Worm (Caenorhabditis elegans) whole organism, L1 larva: ENCODE data around the gene sto-1.
A peak's percentile ranks its signal among the peaks of the same experiment; 100 is the strongest.

Experiments
- C34B4.2 ChIP-seq: sonication (generic microtip); optimal IDR thresholded peaks from 2 replicates; lab custom pipeline; 2017; ENCODE audit warnings: mild to moderate bottlenecking, missing genetic modification characterization, missing compliant biosample characterization
- F16B12.6 ChIP-seq: fragments of 150-350 bp; optimal IDR thresholded peaks from 2 replicates; lab custom pipeline; 2014; ENCODE audit warnings: missing biosample characterization, missing genetic modification characterization
- aha-1 ChIP-seq: fragments of 150-350 bp; optimal IDR thresholded peaks from 2 replicates; lab custom pipeline; 2014; ENCODE audit warnings: missing biosample characterization, missing genetic modification characterization
- aly-2 ChIP-seq: fragments of 150-350 bp; optimal IDR thresholded peaks from 2 replicates; lab custom pipeline; 2014; ENCODE audit warnings: missing biosample characterization, missing genetic modification characterization
- ama-1 ChIP-seq: fragments of 150-350 bp; optimal IDR thresholded peaks from 2 replicates; lab custom pipeline; 2014
- blmp-1 ChIP-seq: fragments of 150-350 bp; optimal IDR thresholded peaks from 2 replicates; lab custom pipeline; 2014; ENCODE audit warnings: missing biosample characterization, missing genetic modification characterization
- ceh-82 ChIP-seq, 3 experiments: fragments of 150-350 bp in 1 of 3; sonication (generic microtip) in 2 of 3; optimal IDR thresholded peaks; 2 replicates each; lab custom pipeline; 2014 to 2017; ENCODE audit warnings: missing biosample characterization in 3 of 3, missing genetic modification characterization in 3 of 3
- ceh-90 ChIP-seq: sonication (generic microtip); optimal IDR thresholded peaks from 2 replicates; lab custom pipeline; 2016; ENCODE audit warnings: missing genetic modification characterization, missing compliant biosample characterization
- ces-1 ChIP-seq: fragments of 150-350 bp; optimal IDR thresholded peaks from 2 replicates; lab custom pipeline; 2014; ENCODE audit warnings: missing biosample characterization, missing genetic modification reagents, missing genetic modification characterization
- dpl-1 ChIP-seq, 3 experiments: fragments of 150-350 bp in 2 of 3; sonication (generic microtip) in 1 of 3; optimal IDR thresholded peaks; 2 replicates each; lab custom pipeline; 2014 to 2017; ENCODE audit warnings: missing biosample characterization in 3 of 3, missing genetic modification characterization in 3 of 3, missing genetic modification reagents in 3 of 3
- efl-1 ChIP-seq, 4 experiments: fragments of 150-350 bp; optimal IDR thresholded peaks in 3 of 4; peaks in 1 of 4; 1 replicate in 1 of 4; 2 replicates in 3 of 4; lab custom pipeline; 2014; ENCODE audit warnings: missing biosample characterization in 2 of 4, missing genetic modification characterization in 2 of 4, missing genetic modification reagents in 2 of 4
- efl-3 ChIP-seq: fragments of 200-800 bp; sonication (Bioruptor generic); optimal IDR thresholded peaks from 2 replicates; lab custom pipeline; 2018; ENCODE audit warnings: mild to moderate bottlenecking, missing genetic modification characterization, missing compliant biosample characterization
- egl-13 ChIP-seq: sonication (generic microtip); optimal IDR thresholded peaks from 2 replicates; lab custom pipeline; 2016; ENCODE audit warnings: missing genotype, missing genetic modification reagents, missing genetic modification characterization, missing compliant biosample characterization
- elt-3 ChIP-seq, 6 experiments: fragments of 150-350 bp in 1 of 6; sonication (generic microtip); optimal IDR thresholded peaks; 2 replicates each; lab custom pipeline; 2017 to 2018; ENCODE audit warnings: missing biosample characterization in 6 of 6, missing genetic modification characterization in 6 of 6, inconsistent platforms in 1 of 6
- fkh-10 ChIP-seq: sonication (generic microtip); optimal IDR thresholded peaks from 2 replicates; lab custom pipeline; 2017; ENCODE audit warnings: missing biosample characterization, missing genetic modification reagents, missing genetic modification characterization
- fkh-8 ChIP-seq: sonication (generic microtip); optimal IDR thresholded peaks from 2 replicates; lab custom pipeline; 2016; ENCODE audit warnings: mild to moderate bottlenecking, missing genetic modification characterization, missing compliant biosample characterization
- fos-1 ChIP-seq: fragments of 150-350 bp; optimal IDR thresholded peaks from 2 replicates; lab custom pipeline; 2014; ENCODE audit warnings: missing biosample characterization, missing genetic modification characterization
- grh-1 ChIP-seq: fragments of 200-800 bp; sonication (Bioruptor generic); IDR thresholded peaks from 2 replicates; pipeline ENCODE4 v1.3.6; 2022; ENCODE audit warnings: missing genetic modification reagents, missing genetic modification characterization, missing compliant biosample characterization
- hlh-17 ChIP-seq: fragments of 200-800 bp; sonication (Bioruptor generic); optimal IDR thresholded peaks from 2 replicates; lab custom pipeline; 2018; ENCODE audit warnings: missing genetic modification characterization, mild to moderate bottlenecking, missing compliant biosample characterization, moderate library complexity, borderline replicate concordance
- hpl-2 ChIP-seq: fragments of 150-350 bp; optimal IDR thresholded peaks from 2 replicates; lab custom pipeline; 2014; ENCODE audit warnings: missing biosample characterization, missing genetic modification reagents, missing genetic modification characterization
- lin-14 ChIP-seq: fragments of 200-800 bp; sonication (Bioruptor generic); optimal IDR thresholded peaks from 2 replicates; lab custom pipeline; 2018; ENCODE audit warnings: mild to moderate bottlenecking, missing genetic modification characterization, moderate library complexity, missing compliant biosample characterization
- lin-35 ChIP-seq, 2 experiments: fragments of 150-350 bp; optimal IDR thresholded peaks; 2 replicates each; lab custom pipeline; 2014; ENCODE audit warnings: missing biosample characterization in 2 of 2, missing genetic modification characterization in 2 of 2, missing genetic modification reagents in 2 of 2
- lin-39 ChIP-seq: fragments of 150-350 bp; optimal IDR thresholded peaks from 2 replicates; lab custom pipeline; 2014; ENCODE audit warnings: missing biosample characterization, missing genetic modification reagents, missing genetic modification characterization
- lsy-2 ChIP-seq, 2 experiments: fragments of 150-350 bp; optimal IDR thresholded peaks; 2 replicates each; lab custom pipeline; 2014; ENCODE audit warnings: missing biosample characterization in 2 of 2, missing genetic modification characterization in 2 of 2
- mdl-1 ChIP-seq, 2 experiments: fragments of 150-350 bp; optimal IDR thresholded peaks; 2 replicates each; lab custom pipeline; 2014 to 2017; ENCODE audit warnings: missing biosample characterization in 2 of 2, missing genetic modification characterization in 2 of 2, inconsistent platforms in 1 of 2
- mef-2 ChIP-seq: fragments of 150-350 bp; optimal IDR thresholded peaks from 2 replicates; lab custom pipeline; 2014; ENCODE audit warnings: missing biosample characterization, missing genetic modification characterization
- nhr-11 ChIP-seq: fragments of 150-350 bp; optimal IDR thresholded peaks from 2 replicates; lab custom pipeline; 2014; ENCODE audit warnings: missing biosample characterization, missing genetic modification characterization
- nhr-47 ChIP-seq: sonication (generic microtip); optimal IDR thresholded peaks from 2 replicates; lab custom pipeline; 2016; ENCODE audit warnings: mild to moderate bottlenecking, missing genetic modification characterization, moderate library complexity, missing compliant biosample characterization
- nhr-85 ChIP-seq: sonication (generic microtip); peaks from one replicate; lab custom pipeline; 2016; ENCODE audit warnings: missing genetic modification characterization, inconsistent platforms, missing compliant biosample characterization
- rnt-1 ChIP-seq: sonication (generic microtip); optimal IDR thresholded peaks from 2 replicates; lab custom pipeline; 2016; ENCODE audit warnings: mild to moderate bottlenecking, missing genetic modification characterization, moderate library complexity, missing compliant biosample characterization
- snu-23 ChIP-seq: sonication (generic microtip); optimal IDR thresholded peaks from 2 replicates; lab custom pipeline; 2016; ENCODE audit warnings: missing genetic modification characterization, missing compliant biosample characterization
- tlp-1 ChIP-seq: fragments of 150-350 bp; optimal IDR thresholded peaks from 2 replicates; lab custom pipeline; 2014; ENCODE audit warnings: missing biosample characterization, missing genetic modification characterization
- unc-130 ChIP-seq: fragments of 150-350 bp; optimal IDR thresholded peaks from 2 replicates; lab custom pipeline; 2017; ENCODE audit warnings: missing biosample characterization, missing genetic modification characterization, inconsistent platforms
- zip-4 ChIP-seq: fragments of 200-800 bp; sonication (Bioruptor generic); optimal IDR thresholded peaks from 2 replicates; lab custom pipeline; 2018; ENCODE audit warnings: mild to moderate bottlenecking, missing genetic modification characterization, moderate library complexity, missing compliant biosample characterization

Gene sto-1

DNA sequence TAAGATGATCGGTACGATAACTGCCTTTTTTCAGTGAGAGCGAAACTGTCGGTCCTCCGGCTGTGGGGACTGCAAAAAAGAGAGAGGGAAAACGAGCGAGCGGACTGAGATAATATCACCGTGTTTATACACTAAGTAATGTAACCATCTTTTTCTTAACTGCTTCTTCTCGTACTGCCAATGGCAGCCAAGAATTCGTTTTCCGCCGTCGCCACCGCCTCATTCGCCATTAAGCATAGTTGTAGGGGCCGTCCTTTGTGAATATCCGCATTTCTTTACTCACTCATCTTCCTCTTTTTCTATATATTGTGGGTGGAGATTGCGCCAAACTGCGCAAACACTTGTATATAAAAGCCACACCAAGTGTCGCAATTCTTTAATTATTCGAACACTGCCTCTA, 16.1 kb upstream of the sto-1 start, which contains the start of gene col-174:
Gene col-174 (plus strand): TSS at position 301 of the 400 bp plus-strand sequence.
- TF ChIP-seq ces-1 (GFP tag; lab: Kevin White, UChicago) (no peak), blmp-1 (tag; lab: Kevin White, UChicago) (peak; percentile 67), nhr-47 (tag; lab: Kevin White, UChicago) (no peak), fkh-10 (GFP tag; lab: Kevin White, UChicago) (no peak), fkh-8 (no peak), efl-3 (no peak), lin-14 (GFP tag; lab: Kevin White, UChicago) (peak; percentile 4), nhr-85 (tag; lab: Kevin White, UChicago) (peak; percentile 5), ceh-90 (tag; lab: Kevin White, UChicago) (no peak), egl-13 (no peak)

DNA sequence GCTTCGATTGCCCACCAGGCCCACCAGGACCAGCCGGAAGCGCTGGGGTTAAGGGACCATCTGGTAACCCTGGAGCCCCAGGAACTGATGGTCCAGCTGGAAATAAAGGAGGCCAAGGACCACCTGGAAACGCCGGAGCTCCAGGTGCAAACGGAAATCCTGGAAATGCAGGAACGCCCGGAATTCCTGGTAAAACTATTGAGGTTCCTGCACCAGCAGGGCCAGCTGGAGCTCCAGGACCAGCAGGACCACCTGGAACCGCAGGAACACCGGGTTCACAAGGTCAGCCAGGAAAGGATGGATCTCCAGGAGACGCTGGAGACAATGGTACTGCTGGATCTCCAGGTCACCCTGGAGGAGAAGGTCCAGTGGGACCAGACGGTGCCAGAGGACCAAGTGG, 14.9 kb upstream of the sto-1 start:
- no peak for TF ChIP-seq hpl-2
- TF ChIP-seq ceh-82 (tag; optimal IDR thresholded peaks at IDR 0.05; lab: Kevin White, UChicago): no peak
- TF ChIP-seq lin-35 (GFP tag; optimal IDR thresholded peaks at IDR 0.05; lab: Kevin White, UChicago): no peak

DNA sequence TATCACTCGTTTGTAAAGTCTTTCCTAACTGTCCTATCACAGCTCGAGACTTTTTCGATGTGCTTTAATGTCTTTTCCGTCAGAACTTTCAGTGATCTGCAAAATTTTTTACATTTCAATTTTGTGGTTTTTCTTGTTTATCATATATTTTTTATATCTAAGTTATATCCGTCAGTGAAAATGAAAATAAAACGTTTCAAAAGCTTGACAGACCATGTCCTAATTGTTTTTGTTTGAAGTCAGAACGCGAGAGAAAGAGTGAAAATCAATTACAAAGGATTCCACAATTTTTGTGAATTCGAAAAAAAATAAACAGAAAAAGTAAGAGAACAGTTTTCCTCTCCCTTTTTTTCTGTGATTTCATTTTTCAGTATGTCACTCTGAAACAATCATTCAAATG, 14.5 kb upstream of the sto-1 start, which contains the start of gene F46C8.1:
Gene F46C8.1 (plus strand): TSS at position 301 of the 400 bp plus-strand sequence.
- TF ChIP-seq snu-23: no peak
- no peak for TF ChIP-seq aha-1
- TF ChIP-seq grh-1: no peak
- TF ChIP-seq C34B4.2 (tag; lab: Kevin White, UChicago): no peak
- no peak for TF ChIP-seq lsy-2 (tag; optimal IDR thresholded peaks at IDR 0.05; lab: Kevin White, UChicago)
- TF ChIP-seq blmp-1 (tag; lab: Kevin White, UChicago): no peak
- TF ChIP-seq rnt-1 (tag; lab: Kevin White, UChicago): no peak
- TF ChIP-seq dpl-1 (GFP tag; optimal IDR thresholded peaks at IDR 0.05; lab: Kevin White, UChicago): no peak
- no peak for TF ChIP-seq ceh-82 (tag; optimal IDR thresholded peaks at IDR 0.05; lab: Kevin White, UChicago)

DNA sequence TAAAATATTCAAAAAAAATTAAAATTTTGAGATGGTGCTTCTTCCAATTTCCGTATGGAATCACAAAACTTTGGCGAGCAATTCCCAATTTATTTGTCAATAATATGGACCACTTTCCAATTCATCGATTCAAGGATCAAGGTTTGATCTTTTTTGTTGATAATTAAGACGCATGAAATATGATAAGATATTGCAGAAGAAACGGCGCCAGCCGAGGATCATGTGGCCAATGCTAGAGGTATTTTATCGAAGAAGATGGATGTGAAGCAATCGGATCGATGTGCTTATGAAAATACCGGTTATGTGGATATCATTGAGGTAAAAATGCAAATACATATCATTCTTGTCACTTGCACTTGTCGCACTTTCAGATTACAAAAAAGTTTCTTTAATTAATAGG, 12.2 kb upstream of the sto-1 start:
- peak; percentile 28 for TF ChIP-seq nhr-85 (tag; lab: Kevin White, UChicago)
- TF ChIP-seq blmp-1 (tag; lab: Kevin White, UChicago): peak; percentile 63
- no peak for TF ChIP-seq aly-2 (tag; lab: Kevin White, UChicago)
- peak in 1 of 6 experiments; percentile 51 for TF ChIP-seq elt-3 (tag; optimal IDR thresholded peaks at IDR 0.05; lab: Kevin White, UChicago)
- no peak for TF ChIP-seq mdl-1 (tag; optimal IDR thresholded peaks at IDR 0.05; lab: Kevin White, UChicago)
- TF ChIP-seq grh-1: no peak
- no peak for TF ChIP-seq zip-4
- no peak for TF ChIP-seq mef-2 (tag; lab: Kevin White, UChicago)
- TF ChIP-seq efl-1 (optimal IDR thresholded peaks at IDR 0.05; lab: Kevin White, UChicago): no peak
- TF ChIP-seq efl-1 (GFP tag; optimal IDR thresholded peaks at IDR 0.05 in 1 of 2; lab: Kevin White, UChicago): peak in 1 of 2 experiments; percentile 90
- TF ChIP-seq ama-1: no peak
- no peak for TF ChIP-seq nhr-11 (tag; lab: Kevin White, UChicago)
- TF ChIP-seq tlp-1 (tag; lab: Kevin White, UChicago): no peak
- TF ChIP-seq egl-13: no peak
- no peak for TF ChIP-seq hlh-17
- TF ChIP-seq ceh-82 (tag; optimal IDR thresholded peaks at IDR 0.05; lab: Kevin White, UChicago): no peak
- no peak for TF ChIP-seq F16B12.6
- no peak for TF ChIP-seq unc-130 (tag; lab: Kevin White, UChicago)

DNA sequence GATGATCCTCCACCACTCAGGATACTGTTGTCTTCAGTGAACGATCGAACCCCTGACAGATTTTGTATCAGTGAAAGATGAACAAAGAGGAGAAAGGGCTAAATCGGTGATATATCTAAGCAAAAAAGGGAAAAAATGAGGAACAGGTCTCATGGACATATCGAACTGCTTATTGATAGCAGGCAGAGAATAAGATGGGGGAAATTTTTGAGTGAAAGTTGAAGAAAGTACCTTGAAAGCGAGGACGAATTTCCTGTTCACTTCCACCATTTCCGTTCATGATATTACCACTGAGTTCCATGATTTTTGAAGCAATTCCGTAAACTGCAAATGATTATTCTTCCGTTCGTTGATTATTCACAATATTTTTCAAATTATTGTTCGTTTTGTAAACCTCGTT, 9.3 kb upstream of the sto-1 start:
- peak; percentile 89 for TF ChIP-seq blmp-1 (tag; lab: Kevin White, UChicago)
- no peak for TF ChIP-seq fos-1

DNA sequence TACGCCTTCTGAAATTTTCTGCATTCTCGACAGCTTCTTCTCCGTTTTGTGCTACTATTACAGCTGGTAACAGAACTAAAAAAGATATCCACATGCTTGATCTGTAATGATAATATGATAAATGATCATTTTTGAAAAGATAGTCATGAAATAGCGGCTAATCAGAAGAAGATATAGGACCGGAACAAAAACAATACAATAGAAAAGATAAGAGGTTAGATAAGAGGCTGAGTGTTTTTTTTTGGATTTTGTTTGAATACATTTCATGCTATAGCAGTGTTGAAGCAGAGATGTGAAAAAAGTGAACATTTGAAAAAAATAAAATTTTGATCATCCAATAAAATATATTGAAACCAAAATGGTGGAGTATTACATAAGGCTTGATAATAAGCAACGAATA, 8.3 kb upstream of the sto-1 start, which contains the start of gene F46C8.8:
Gene F46C8.8 (minus strand): TSS at position 101 of the 400 bp plus-strand sequence.
- TF ChIP-seq unc-130 (tag; lab: Kevin White, UChicago) (no peak), nhr-85 (tag; lab: Kevin White, UChicago) (peak; percentile 55), rnt-1 (tag; lab: Kevin White, UChicago) (no peak), lin-39 (tag; lab: Kevin White, UChicago) (no peak), elt-3 (tag; optimal IDR thresholded peaks at IDR 0.05; lab: Kevin White, UChicago) (peak in 1 of 6 experiments; percentile 10)
